Worm (Caenorhabditis elegans) whole organism, young adult: ENCODE data around the gene F28H6.6.
A peak's percentile ranks its signal among the peaks of the same experiment; 100 is the strongest.
"Not testable (repeated sequence)": the region's sequence is repeated elsewhere in the genome, so short reads cannot be mapped to it uniquely, and the experiment has no call there.

Source experiments
- K11D2.4 ChIP-seq: fragments of 200-800 bp; sonication (Bioruptor generic); IDR thresholded peaks from 2 replicates; pipeline ENCODE4 v1.3.6; 2022; ENCODE audit warnings: missing genetic modification reagents, missing genetic modification characterization, missing compliant biosample characterization
- Y95B8A.8 ChIP-seq: fragments of 200-800 bp; sonication (Bioruptor generic); IDR thresholded peaks from 2 replicates; pipeline ENCODE4 v1.3.6; 2022; ENCODE audit warnings: missing genetic modification reagents, missing genetic modification characterization, missing compliant biosample characterization
- ama-1 ChIP-seq, 3 experiments: fragments of 150-350 bp in 1 of 3; sonication (generic microtip) in 2 of 3; optimal IDR thresholded peaks; 2 replicates each; lab custom pipeline; 2014 to 2018; ENCODE audit warnings: missing biosample characterization in 2 of 3, missing genetic modification characterization in 2 of 3, missing genetic modification reagents in 2 of 3
- bed-1 ChIP-seq: fragments of 200-800 bp; sonication (Bioruptor generic); IDR thresholded peaks from 2 replicates; pipeline ENCODE4 v1.3.6; 2022; ENCODE audit warnings: missing genetic modification reagents, missing genetic modification characterization, missing compliant biosample characterization
- ccch-3 ChIP-seq: fragments of 200-800 bp; sonication (Bioruptor generic); optimal IDR thresholded peaks from 2 replicates; lab custom pipeline; 2018; ENCODE audit warnings: mild to moderate bottlenecking, missing genetic modification characterization, missing compliant biosample characterization
- dpff-1 ChIP-seq: sonication (generic microtip); optimal IDR thresholded peaks from 2 replicates; lab custom pipeline; 2017; ENCODE audit warnings: mild to moderate bottlenecking, missing genetic modification characterization, missing compliant biosample characterization
- gei-17 ChIP-seq: fragments of 200-800 bp; sonication (Bioruptor generic); optimal IDR thresholded peaks from 2 replicates; lab custom pipeline; 2018; ENCODE audit warnings: mild to moderate bottlenecking, missing genetic modification characterization, missing compliant biosample characterization
- hmg-1.2 ChIP-seq: fragments of 200-800 bp; sonication (Bioruptor generic); IDR thresholded peaks from 2 replicates; pipeline ENCODE4 v1.3.6; 2022; ENCODE audit warnings: missing genetic modification reagents, missing genetic modification characterization, missing compliant biosample characterization
- madf-3 ChIP-seq: fragments of 200-800 bp; sonication (Bioruptor generic); IDR thresholded peaks from 2 replicates; pipeline ENCODE4 v1.3.6; 2022; ENCODE audit warnings: missing genetic modification reagents, missing genetic modification characterization, missing compliant biosample characterization
- madf-8 ChIP-seq: fragments of 200-800 bp; sonication (Bioruptor generic); conservative IDR thresholded peaks from 2 replicates; pipeline ENCODE4 v1.3.6; 2022; ENCODE audit warnings: missing genetic modification reagents, missing genetic modification characterization, missing compliant biosample characterization
- nhr-80 ChIP-seq: sonication (generic microtip); optimal IDR thresholded peaks from 2 replicates; lab custom pipeline; 2016; ENCODE audit warnings: missing genetic modification characterization, missing compliant biosample characterization
- sdz-38 ChIP-seq: sonication (generic microtip); optimal IDR thresholded peaks from 2 replicates; lab custom pipeline; 2016; ENCODE audit warnings: missing genotype, missing genetic modification characterization, missing compliant biosample characterization
- sea-2 ChIP-seq: fragments of 200-800 bp; sonication (Bioruptor generic); IDR thresholded peaks from 2 replicates; pipeline ENCODE4 v1.3.6; 2022; ENCODE audit warnings: missing genetic modification characterization, missing compliant biosample characterization
- sptf-2 ChIP-seq: fragments of 200-800 bp; sonication (Bioruptor generic); optimal IDR thresholded peaks from 2 replicates; lab custom pipeline; 2018; ENCODE audit warnings: mild to moderate bottlenecking, missing genetic modification characterization, missing compliant biosample characterization

- TF ChIP-seq Y95B8A.8 (GFP tag; lab: Robert Waterston, UW); ama-1 (optimal IDR thresholded peaks at IDR 0.05; lab: Kevin White, UChicago); ama-1 (GFP tag; optimal IDR thresholded peaks at IDR 0.05; lab: Kevin White, UChicago); bed-1 (GFP tag; lab: Robert Waterston, UW); sea-2 (GFP tag; lab: Robert Waterston, UW); sdz-38 (tag; lab: Kevin White, UChicago); gei-17 (GFP tag; lab: Kevin White, UChicago); sptf-2 (GFP tag; lab: Kevin White, UChicago); K11D2.4 (GFP tag; lab: Robert Waterston, UW); madf-8 (GFP tag; lab: Robert Waterston, UW); dpff-1 (tag; lab: Kevin White, UChicago); ccch-3 (GFP tag; lab: Kevin White, UChicago); madf-3; nhr-80 (tag; lab: Kevin White, UChicago): not testable (repeated sequence)
- TF ChIP-seq hmg-1.2 (GFP tag; lab: Robert Waterston, UW), result peak; percentile 59
These were observed 11.1 kb upstream of the F28H6.6 start for ce11 chrX:14136795-14137194.
